Fruit fly (Drosophila melanogaster): ENCODE data around the gene Ilp2.
"Not testable (repeated sequence)": the region's sequence is repeated elsewhere in the genome, so short reads cannot be mapped to it uniquely, and the experiment has no call there.

DNA sequence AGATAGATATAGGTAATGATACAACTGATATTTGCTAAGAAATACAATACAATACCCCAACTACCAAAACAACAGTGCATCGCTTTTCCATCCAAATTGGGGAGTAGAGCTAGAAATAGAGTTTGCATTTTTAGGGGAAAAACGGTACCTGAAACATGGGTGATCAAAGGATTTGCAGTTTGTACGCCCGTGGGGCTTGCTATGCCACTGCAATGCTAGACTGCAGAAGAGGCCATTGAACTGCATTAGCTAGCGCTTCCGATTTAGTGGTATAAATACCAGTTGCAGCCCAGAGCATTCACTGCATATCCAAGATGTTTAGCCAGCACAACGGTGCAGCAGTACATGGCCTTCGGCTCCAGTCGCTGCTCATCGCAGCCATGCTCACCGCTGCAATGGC lies 1.4 kb upstream of the Ilp2 start, which contains the start of gene Ilp1:
- not testable (repeated sequence) for TF ChIP-seq CG7101 (tag; optimal IDR thresholded peaks at IDR 0.05); CG14711 (tag; optimal IDR thresholded peaks at IDR 0.05); kay (GFP tag; ENCODE audit: borderline replicate concordance); CG33017 (tag; optimal IDR thresholded peaks at IDR 0.05); CG11617 (GFP tag; optimal IDR thresholded peaks at IDR 0.05); Mnt (GFP tag; optimal IDR thresholded peaks at IDR 0.05); toe (GFP tag; optimal IDR thresholded peaks at IDR 0.05); CG1620 (GFP tag; optimal IDR thresholded peaks at IDR 0.05); CG12768 (GFP tag; optimal IDR thresholded peaks at IDR 0.05); bab1 (GFP tag; optimal IDR thresholded peaks at IDR 0.05); cnc (optimal IDR thresholded peaks at IDR 0.05); tj (GFP tag; optimal IDR thresholded peaks at IDR 0.05)

All from whole organism, adult.